Worm (Caenorhabditis elegans) whole organism, midembryonic: ENCODE measurements around the gene srw-4.

ENCODE experiments used
- T22C8.4 ChIP-seq: fragments of 200-800 bp; sonication (Bioruptor generic); IDR thresholded peaks from 2 replicates; pipeline ENCODE4 v1.3.6; 2022; ENCODE audit warnings: missing genetic modification characterization, missing compliant biosample characterization
- cog-1 ChIP-seq: sonication (generic microtip); optimal IDR thresholded peaks from 2 replicates; lab custom pipeline; 2016; ENCODE audit warnings: missing genetic modification characterization, missing compliant biosample characterization
- flt-1 ChIP-seq: fragments of 200-800 bp; sonication (Bioruptor generic); IDR thresholded peaks from 2 replicates; pipeline ENCODE4 v1.3.6; 2022; ENCODE audit warnings: missing genetic modification characterization, missing compliant biosample characterization
- klf-2 ChIP-seq: fragments of 200-800 bp; sonication (Bioruptor generic); conservative IDR thresholded peaks from 2 replicates; pipeline ENCODE4 v1.3.6; 2022; ENCODE audit warnings: missing genetic modification reagents, missing genetic modification characterization, missing compliant biosample characterization
- med-1 ChIP-seq: sonication (generic microtip); optimal IDR thresholded peaks from 2 replicates; lab custom pipeline; 2017; ENCODE audit warnings: missing genetic modification characterization, mild to moderate bottlenecking, missing compliant biosample characterization, antibody characterized with exemption, missing genetic modification reagents; ENCODE audit not compliant: insufficient read depth
- ref-1 ChIP-seq: fragments of 200-800 bp; sonication (Bioruptor generic); conservative IDR thresholded peaks from 2 replicates; pipeline ENCODE4 v1.3.6; 2022; ENCODE audit warnings: missing genetic modification reagents, missing genetic modification characterization, missing compliant biosample characterization
- tab-1 ChIP-seq: fragments of 200-800 bp; sonication (Bioruptor generic); IDR thresholded peaks from 2 replicates; pipeline ENCODE4 v1.3.6; 2022; ENCODE audit warnings: missing genetic modification characterization, missing compliant biosample characterization
- ztf-23 ChIP-seq: fragments of 200-800 bp; sonication (Bioruptor generic); IDR thresholded peaks from 2 replicates; pipeline ENCODE4 v1.3.6; 2022; ENCODE audit warnings: missing genetic modification reagents, missing genetic modification characterization, missing compliant biosample characterization
- ztf-29 ChIP-seq: fragments of 200-800 bp; sonication (Bioruptor generic); IDR thresholded peaks from 2 replicates; pipeline ENCODE4 v1.3.6; 2022; ENCODE audit warnings: missing genetic modification reagents, missing genetic modification characterization, missing compliant biosample characterization

Gene srw-4

DNA sequence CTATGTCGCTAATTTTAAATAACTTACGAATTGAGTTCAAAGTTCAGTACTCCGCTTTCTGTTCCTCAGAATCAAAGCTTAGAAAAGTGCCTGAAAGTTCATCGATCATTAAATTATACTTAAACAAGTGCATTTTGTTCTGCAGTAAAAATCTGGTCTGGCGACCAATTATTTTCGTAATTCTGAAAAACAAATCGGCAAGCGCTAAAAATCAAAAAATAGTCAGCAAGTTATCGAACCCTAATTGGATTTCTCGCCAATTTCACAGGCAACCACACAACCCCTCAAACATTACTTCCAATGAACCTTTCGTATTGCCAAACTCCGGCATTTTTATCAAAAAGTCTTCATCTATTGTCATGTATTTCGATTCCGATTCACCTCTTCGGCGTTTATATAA, 25.5 kb downstream of the srw-4 start, which contains the start of gene srh-272:
Gene srh-272, plus strand, starts transcription at position 301 of the 400 bp plus-strand sequence.
- TF ChIP-seq T22C8.4 (GFP tag; lab: Robert Waterston, UW) (no peak), cog-1 (no peak), flt-1 (GFP tag; lab: Robert Waterston, UW) (no peak), ztf-29 (GFP tag; lab: Robert Waterston, UW) (no peak), tab-1 (GFP tag; lab: Robert Waterston, UW) (no peak), med-1 (GFP tag; lab: Kevin White, UChicago) (no peak), ztf-23 (GFP tag; lab: Robert Waterston, UW) (no peak), ref-1 (GFP tag; lab: Robert Waterston, UW) (no peak), klf-2 (GFP tag; lab: Robert Waterston, UW) (no peak)

DNA sequence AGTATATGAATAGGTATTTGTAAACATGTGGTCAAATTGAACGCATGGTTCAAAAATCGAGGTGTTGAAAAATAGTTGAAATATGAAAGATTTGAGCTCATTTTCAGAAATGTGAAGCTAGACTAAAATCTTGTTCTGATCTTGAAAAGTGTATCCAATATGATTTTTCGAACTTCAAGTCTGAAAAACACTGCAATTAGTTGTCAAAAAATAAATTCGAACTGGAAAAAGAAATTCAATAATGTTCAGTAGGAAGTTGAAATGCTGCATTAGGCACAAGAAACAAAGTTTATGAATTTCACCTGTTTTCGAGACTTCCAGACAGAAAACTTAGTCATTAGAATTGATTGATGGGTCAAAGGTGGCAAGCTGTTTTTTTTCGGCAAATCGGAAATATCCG, 27.1 kb downstream of the srw-4 start, which contains the start of gene srh-270:
Gene srh-270, minus strand, starts transcription at position 101 of the 400 bp plus-strand sequence.
- TF ChIP-seq cog-1 (no peak), med-1 (GFP tag; lab: Kevin White, UChicago) (no peak), ref-1 (GFP tag; lab: Robert Waterston, UW) (no peak), tab-1 (GFP tag; lab: Robert Waterston, UW) (no peak), flt-1 (GFP tag; lab: Robert Waterston, UW) (no peak)

DNA sequence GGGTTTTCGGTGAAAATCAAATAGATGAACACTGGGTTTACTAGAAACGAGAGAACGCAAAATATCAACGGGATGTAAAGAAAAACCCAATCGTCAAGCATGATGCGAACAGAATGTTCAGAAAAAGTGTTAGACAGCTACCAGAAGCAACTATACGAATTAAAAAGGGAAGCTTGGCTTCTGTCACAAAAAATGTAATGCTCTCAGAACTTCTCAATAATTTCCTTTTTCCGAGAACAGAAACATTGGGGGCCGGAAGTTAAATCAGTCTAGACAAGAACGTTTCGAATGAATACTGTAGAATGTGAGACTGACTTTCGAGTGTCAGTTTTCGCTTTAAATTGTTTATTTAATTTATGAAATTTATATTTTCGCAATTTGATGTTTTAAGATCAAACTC, 28.8 kb downstream of the srw-4 start, which contains the start of gene srj-54:
Gene srj-54, minus strand, starts transcription at position 101 of the 400 bp plus-strand sequence.
- no peak for TF ChIP-seq cog-1
- TF ChIP-seq ztf-23 (GFP tag; lab: Robert Waterston, UW): no peak
- no peak for TF ChIP-seq T22C8.4 (GFP tag; lab: Robert Waterston, UW)
- TF ChIP-seq flt-1 (GFP tag; lab: Robert Waterston, UW): no peak
- TF ChIP-seq ztf-29 (GFP tag; lab: Robert Waterston, UW): no peak
- no peak for TF ChIP-seq ref-1 (GFP tag; lab: Robert Waterston, UW)
- no peak for TF ChIP-seq tab-1 (GFP tag; lab: Robert Waterston, UW)
- no peak for TF ChIP-seq med-1 (GFP tag; lab: Kevin White, UChicago)
- no peak for TF ChIP-seq klf-2 (GFP tag; lab: Robert Waterston, UW)

DNA sequence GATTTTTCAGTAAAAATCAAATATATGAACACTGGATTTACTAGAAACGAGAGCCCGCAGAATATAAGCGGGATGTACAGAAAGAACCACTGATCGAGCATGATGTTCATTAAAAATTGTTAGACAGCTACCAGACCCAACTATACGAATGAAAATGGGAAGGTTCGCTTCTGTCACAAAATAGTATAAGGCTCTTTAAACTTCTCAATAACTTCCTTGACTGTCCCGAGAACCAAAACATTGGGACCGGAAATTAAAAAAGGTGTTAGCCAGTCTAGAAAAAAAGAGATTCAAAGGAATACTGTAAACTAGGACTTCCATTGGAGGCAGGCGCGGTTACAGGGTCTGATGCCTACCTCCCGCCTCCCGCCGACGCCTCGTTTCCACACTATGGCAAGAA, 30.7 kb downstream of the srw-4 start, which contains the start of gene srj-55:
Gene srj-55, minus strand, starts transcription at position 101 of the 400 bp plus-strand sequence.
- no peak for TF ChIP-seq ztf-23 (GFP tag; lab: Robert Waterston, UW)
- no peak for TF ChIP-seq T22C8.4 (GFP tag; lab: Robert Waterston, UW)
- no peak for TF ChIP-seq ztf-29 (GFP tag; lab: Robert Waterston, UW)
- TF ChIP-seq cog-1: no peak
- TF ChIP-seq flt-1 (GFP tag; lab: Robert Waterston, UW): no peak
- TF ChIP-seq ref-1 (GFP tag; lab: Robert Waterston, UW): no peak
- no peak for TF ChIP-seq klf-2 (GFP tag; lab: Robert Waterston, UW)
- TF ChIP-seq med-1 (GFP tag; lab: Kevin White, UChicago): no peak

DNA sequence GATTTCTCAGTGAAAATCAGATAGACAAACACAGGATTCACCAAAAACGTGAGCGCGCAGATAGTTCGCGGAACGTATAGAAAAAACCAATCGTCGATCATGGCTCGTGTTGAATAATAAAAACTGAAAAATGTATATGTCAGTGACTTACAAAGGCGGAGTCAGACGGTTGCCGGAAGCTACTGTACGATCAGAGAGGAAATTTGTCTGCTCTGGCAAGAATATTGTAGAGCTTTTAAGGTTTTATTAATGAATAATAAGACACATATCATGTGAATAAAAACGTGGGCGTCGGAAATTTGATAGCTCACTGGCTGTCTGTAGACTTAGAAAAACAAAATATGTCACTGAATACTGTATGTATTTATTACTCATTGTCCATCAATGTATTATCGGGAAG, 33.1 kb downstream of the srw-4 start, which contains the start of gene srj-57:
Gene srj-57, minus strand, starts transcription at position 101 of the 400 bp plus-strand sequence.
- no peak for TF ChIP-seq ref-1 (GFP tag; lab: Robert Waterston, UW)
- TF ChIP-seq T22C8.4 (GFP tag; lab: Robert Waterston, UW): no peak
- no peak for TF ChIP-seq ztf-23 (GFP tag; lab: Robert Waterston, UW)
- TF ChIP-seq ztf-29 (GFP tag; lab: Robert Waterston, UW): no peak
- TF ChIP-seq med-1 (GFP tag; lab: Kevin White, UChicago): no peak
- TF ChIP-seq cog-1: no peak
- no peak for TF ChIP-seq flt-1 (GFP tag; lab: Robert Waterston, UW)
- TF ChIP-seq klf-2 (GFP tag; lab: Robert Waterston, UW): no peak
- no peak for TF ChIP-seq tab-1 (GFP tag; lab: Robert Waterston, UW)

DNA sequence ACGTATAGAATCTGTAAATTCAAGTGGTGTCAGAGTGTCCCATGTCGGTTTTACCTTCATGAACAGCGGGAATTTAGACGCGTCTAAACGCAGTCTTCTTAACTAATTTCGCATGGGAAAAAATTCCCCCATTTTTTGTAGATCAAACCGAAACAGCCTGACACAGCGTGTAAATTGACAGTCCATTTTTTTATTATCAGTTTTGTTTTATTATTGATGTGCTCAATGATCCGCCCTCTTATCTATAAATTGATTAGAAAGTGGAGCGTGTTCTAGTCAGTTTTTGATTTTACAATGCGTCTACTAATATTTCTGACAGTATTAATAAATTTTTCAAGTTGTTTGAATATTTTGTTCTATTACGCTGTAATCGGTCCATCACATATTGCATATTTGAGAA, 39.5 kb downstream of the srw-4 start, which contains the start of gene ugt-53:
Gene ugt-53, plus strand, starts transcription at position 273 of the 400 bp plus-strand sequence.
- TF ChIP-seq flt-1 (GFP tag; lab: Robert Waterston, UW) (no peak), T22C8.4 (GFP tag; lab: Robert Waterston, UW) (no peak), med-1 (GFP tag; lab: Kevin White, UChicago) (no peak), cog-1 (no peak), ztf-29 (GFP tag; lab: Robert Waterston, UW) (no peak), ztf-23 (GFP tag; lab: Robert Waterston, UW) (no peak), tab-1 (GFP tag; lab: Robert Waterston, UW) (no peak), ref-1 (GFP tag; lab: Robert Waterston, UW) (no peak), klf-2 (GFP tag; lab: Robert Waterston, UW) (no peak)

DNA sequence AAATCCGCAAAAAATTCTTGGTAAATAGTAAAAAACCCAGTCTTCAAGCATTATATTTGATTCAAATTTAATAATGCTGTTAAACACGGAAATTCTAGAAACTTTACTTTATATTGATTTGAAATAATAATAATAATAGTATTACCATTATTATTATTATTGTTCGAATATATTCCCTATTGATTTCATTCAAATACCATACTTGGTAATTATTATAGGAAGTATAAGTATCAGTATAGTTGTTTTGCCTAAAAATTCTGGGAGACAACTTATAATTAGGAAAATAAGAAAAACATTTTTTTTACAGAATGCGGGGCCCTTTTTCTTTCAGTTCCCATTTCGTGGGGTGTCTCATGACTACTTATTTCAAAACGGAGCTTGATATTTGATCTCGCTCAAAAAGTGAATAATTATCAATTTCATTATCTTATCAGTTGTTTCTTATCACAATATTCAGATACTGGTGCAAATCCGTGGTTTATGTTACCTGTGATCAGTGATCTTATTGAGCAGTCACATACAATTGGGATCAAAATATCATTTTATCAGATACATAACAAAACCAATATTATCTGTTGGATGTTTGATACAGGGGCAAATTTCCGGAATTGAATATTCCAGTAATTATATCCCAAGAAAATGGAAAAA, 40.2 kb downstream of the srw-4 start, which contains the start of gene srj-49:
Gene srj-49, minus strand, starts transcription at position 51 of the 648 bp plus-strand sequence.
- TF ChIP-seq med-1 (GFP tag; lab: Kevin White, UChicago): no peak
- TF ChIP-seq ref-1 (GFP tag; lab: Robert Waterston, UW): no peak
- TF ChIP-seq ztf-23 (GFP tag; lab: Robert Waterston, UW): no peak
- no peak for TF ChIP-seq klf-2 (GFP tag; lab: Robert Waterston, UW)
- no peak for TF ChIP-seq T22C8.4 (GFP tag; lab: Robert Waterston, UW)
- no peak for TF ChIP-seq ztf-29 (GFP tag; lab: Robert Waterston, UW)
- no peak for TF ChIP-seq tab-1 (GFP tag; lab: Robert Waterston, UW)
- TF ChIP-seq cog-1: no peak
- TF ChIP-seq flt-1 (GFP tag; lab: Robert Waterston, UW): no peak

DNA sequence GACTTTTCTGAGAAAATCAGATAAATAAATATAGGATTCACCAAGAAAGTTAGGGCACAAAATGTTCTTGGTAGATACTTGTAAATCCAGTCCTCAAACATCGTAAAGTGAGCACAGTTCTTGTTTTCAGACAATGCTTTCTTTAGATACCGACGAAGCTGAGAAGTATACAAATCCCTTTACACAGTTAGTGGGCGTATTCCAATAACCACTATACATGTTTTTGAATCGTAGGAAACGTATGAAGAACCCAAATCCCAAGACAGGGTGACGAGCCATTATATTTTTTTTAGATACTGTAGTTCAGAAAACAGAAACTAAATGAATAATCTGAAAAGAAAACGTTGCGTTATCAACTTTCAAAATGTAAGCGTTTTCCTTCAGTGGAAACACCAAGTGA, 42.8 kb downstream of the srw-4 start, which contains the start of gene srj-44:
Gene srj-44, minus strand, starts transcription at position 101 of the 400 bp plus-strand sequence.
- TF ChIP-seq ztf-23 (GFP tag; lab: Robert Waterston, UW) (no peak), flt-1 (GFP tag; lab: Robert Waterston, UW) (no peak), ref-1 (GFP tag; lab: Robert Waterston, UW) (no peak), cog-1 (no peak), klf-2 (GFP tag; lab: Robert Waterston, UW) (no peak), tab-1 (GFP tag; lab: Robert Waterston, UW) (no peak), ztf-29 (GFP tag; lab: Robert Waterston, UW) (no peak), med-1 (GFP tag; lab: Kevin White, UChicago) (no peak), T22C8.4 (GFP tag; lab: Robert Waterston, UW) (no peak)
